Worm (Caenorhabditis elegans) whole organism, L4 larva: ENCODE data around the gene aars-1.

Source experiments
- F37D6.2 ChIP-seq: sonication (generic microtip); optimal IDR thresholded peaks from 2 replicates; lab custom pipeline; 2016; ENCODE audit warnings: mild to moderate bottlenecking, missing genetic modification characterization, missing compliant biosample characterization
- F44E2.7 ChIP-seq: fragments of 200-800 bp; sonication (Bioruptor generic); IDR thresholded peaks from 2 replicates; pipeline ENCODE4 v2.1.2; 2022; ENCODE audit warnings: missing genetic modification characterization, missing compliant biosample characterization
- F49E8.2 ChIP-seq: sonication (generic microtip); optimal IDR thresholded peaks from 2 replicates; lab custom pipeline; 2016; ENCODE audit warnings: missing compliant biosample characterization, mild to moderate bottlenecking, missing genetic modification characterization, borderline replicate concordance
- T26A8.4 ChIP-seq: fragments of 200-800 bp; sonication (Bioruptor generic); IDR thresholded peaks from 2 replicates; pipeline ENCODE4 v1.3.6; 2022; ENCODE audit warnings: missing genetic modification characterization, missing compliant biosample characterization
- Y5F2A.4 ChIP-seq: fragments of 200-800 bp; sonication (Bioruptor generic); optimal IDR thresholded peaks from 2 replicates; lab custom pipeline; 2018; ENCODE audit warnings: mild to moderate bottlenecking, missing genetic modification characterization, missing compliant biosample characterization
- aha-1 ChIP-seq: fragments of 150-350 bp; peaks from one replicate; lab custom pipeline; 2014; ENCODE audit warnings: missing biosample characterization, missing genetic modification characterization
- aly-2 ChIP-seq: sonication (generic microtip); optimal IDR thresholded peaks from 2 replicates; lab custom pipeline; 2018; ENCODE audit warnings: missing biosample characterization, missing genetic modification characterization
- ama-1 ChIP-seq: fragments of 150-350 bp; optimal IDR thresholded peaks from 2 replicates; lab custom pipeline; 2014; ENCODE audit warnings: inconsistent platforms, mixed read lengths
- ceh-32 ChIP-seq: sonication (generic microtip); optimal IDR thresholded peaks from 2 replicates; lab custom pipeline; 2016; ENCODE audit warnings: mild to moderate bottlenecking, missing genetic modification characterization, missing compliant biosample characterization; ENCODE audit not compliant: poor library complexity
- ceh-44 ChIP-seq: fragments of 200-800 bp; sonication (Bioruptor generic); IDR thresholded peaks from 2 replicates; pipeline ENCODE4 v1.3.6; 2022; ENCODE audit warnings: missing genetic modification reagents, missing genetic modification characterization, missing compliant biosample characterization
- ceh-62 ChIP-seq: sonication (generic microtip); optimal IDR thresholded peaks from 2 replicates; lab custom pipeline; 2017; ENCODE audit warnings: missing biosample characterization, missing genetic modification characterization
- cey-2 ChIP-seq: sonication (generic microtip); optimal IDR thresholded peaks from 3 replicates; lab custom pipeline; 2017; ENCODE audit warnings: missing genetic modification characterization, mild to moderate bottlenecking, missing compliant biosample characterization, antibody characterized with exemption, borderline replicate concordance; ENCODE audit not compliant: insufficient read depth
- daf-12 ChIP-seq: fragments of 150-350 bp; optimal IDR thresholded peaks from 2 replicates; lab custom pipeline; 2014; ENCODE audit warnings: missing biosample characterization, missing genetic modification reagents, missing genetic modification characterization
- daf-19 ChIP-seq: fragments of 200-800 bp; sonication (Bioruptor generic); conservative IDR thresholded peaks from 2 replicates; pipeline ENCODE4 v1.3.6; 2022; ENCODE audit warnings: missing genetic modification characterization, missing compliant biosample characterization
- daf-8 ChIP-seq: fragments of 200-800 bp; sonication (Bioruptor generic); IDR thresholded peaks from 2 replicates; pipeline ENCODE4 v1.3.6; 2022; ENCODE audit warnings: missing genetic modification characterization, missing compliant biosample characterization
- dmd-6 ChIP-seq: fragments of 200-800 bp; sonication (Bioruptor generic); IDR thresholded peaks from 2 replicates; pipeline ENCODE4 v1.3.6; 2022; ENCODE audit warnings: missing genetic modification reagents, missing genetic modification characterization, missing compliant biosample characterization
- dmd-9 ChIP-seq: fragments of 200-800 bp; sonication (Bioruptor generic); IDR thresholded peaks from 2 replicates; pipeline ENCODE4 v1.3.6; 2022; ENCODE audit warnings: missing genetic modification reagents, missing genetic modification characterization, missing compliant biosample characterization
- duxl-1 ChIP-seq: sonication (generic microtip); optimal IDR thresholded peaks from 2 replicates; lab custom pipeline; 2016; ENCODE audit warnings: mild to moderate bottlenecking, missing genetic modification characterization, moderate library complexity, missing compliant biosample characterization; ENCODE audit not compliant: poor library complexity
- egl-43 ChIP-seq: fragments of 200-800 bp; sonication (Bioruptor generic); IDR thresholded peaks from 2 replicates; pipeline ENCODE4 v1.3.6; 2022; ENCODE audit warnings: missing genetic modification reagents, missing genetic modification characterization, missing compliant biosample characterization
- fos-1 ChIP-seq: fragments of 150-350 bp; optimal IDR thresholded peaks from 2 replicates; lab custom pipeline; 2014; ENCODE audit warnings: missing biosample characterization, missing genetic modification characterization
- gei-8 ChIP-seq: fragments of 200-800 bp; sonication (Bioruptor generic); optimal IDR thresholded peaks from 2 replicates; lab custom pipeline; 2018; ENCODE audit warnings: mild to moderate bottlenecking, missing genetic modification characterization, missing compliant biosample characterization
- hif-1 ChIP-seq, 2 experiments: sonication (generic microtip); optimal IDR thresholded peaks; 2 replicates each; lab custom pipeline; 2016 to 2017; ENCODE audit warnings: missing compliant biosample characterization in 2 of 2, missing genetic modification characterization in 2 of 2, missing genetic modification reagents in 2 of 2, missing genotype in 2 of 2, mild to moderate bottlenecking in 1 of 2
- hlh-30 ChIP-seq: sonication (generic microtip); optimal IDR thresholded peaks from 2 replicates; lab custom pipeline; 2017; ENCODE audit warnings: antibody characterized with exemption, mild to moderate bottlenecking, missing genetic modification characterization, missing compliant biosample characterization; ENCODE audit not compliant: insufficient read depth
- hmg-1.1 ChIP-seq: fragments of 200-800 bp; sonication (Bioruptor generic); IDR thresholded peaks from 2 replicates; pipeline ENCODE4 v1.3.6; 2022; ENCODE audit warnings: missing genetic modification reagents, missing genetic modification characterization, missing compliant biosample characterization
- jun-1 ChIP-seq: fragments of 150-350 bp; optimal IDR thresholded peaks from 2 replicates; lab custom pipeline; 2014; ENCODE audit warnings: missing biosample characterization, missing genetic modification reagents, missing genetic modification characterization
- lin-13 ChIP-seq: fragments of 150-350 bp; optimal IDR thresholded peaks from 2 replicates; lab custom pipeline; 2014; ENCODE audit warnings: missing biosample characterization, missing genetic modification reagents, missing genetic modification characterization
- lin-29 ChIP-seq: fragments of 200-800 bp; sonication (Bioruptor generic); IDR thresholded peaks from 2 replicates; pipeline ENCODE4 v1.3.6; 2022; ENCODE audit warnings: missing genetic modification reagents, missing genetic modification characterization, missing compliant biosample characterization
- lin-38 ChIP-seq: fragments of 200-800 bp; sonication (Bioruptor generic); IDR thresholded peaks from 2 replicates; pipeline ENCODE4 v1.3.6; 2022; ENCODE audit warnings: missing genetic modification reagents, missing genetic modification characterization, missing compliant biosample characterization
- madf-5 ChIP-seq, 2 experiments: fragments of 200-800 bp; sonication (Bioruptor generic); IDR thresholded peaks; 2 replicates each; pipeline ENCODE4 v1.3.6; 2022; ENCODE audit warnings: missing compliant biosample characterization in 2 of 2, missing genetic modification characterization in 2 of 2
- mdl-1 ChIP-seq, 2 experiments: fragments of 150-350 bp in 1 of 2; sonication (generic microtip) in 1 of 2; optimal IDR thresholded peaks; 2 replicates each; lab custom pipeline; 2014 to 2017; ENCODE audit warnings: missing biosample characterization in 2 of 2, missing genetic modification characterization in 2 of 2
- mxl-3 ChIP-seq: fragments of 200-800 bp; sonication (Bioruptor generic); optimal IDR thresholded peaks from 2 replicates; lab custom pipeline; 2018; ENCODE audit warnings: mild to moderate bottlenecking, missing genetic modification characterization, missing compliant biosample characterization
- nhr-10 ChIP-seq: fragments of 150-350 bp; optimal IDR thresholded peaks from 2 replicates; lab custom pipeline; 2014; ENCODE audit warnings: missing biosample characterization, missing genetic modification characterization
- nhr-102 ChIP-seq: sonication (generic microtip); optimal IDR thresholded peaks from 2 replicates; lab custom pipeline; 2016; ENCODE audit warnings: mild to moderate bottlenecking, missing genetic modification characterization, moderate library complexity, missing compliant biosample characterization
- nhr-25 ChIP-seq: sonication (generic microtip); optimal IDR thresholded peaks from 2 replicates; lab custom pipeline; 2017; ENCODE audit warnings: missing genetic modification characterization, mild to moderate bottlenecking, missing compliant biosample characterization, antibody characterized with exemption, moderate library complexity, borderline replicate concordance; ENCODE audit not compliant: insufficient read depth
- nhr-42 ChIP-seq: fragments of 200-800 bp; sonication (Bioruptor generic); IDR thresholded peaks from 2 replicates; pipeline ENCODE4 v1.3.6; 2022; ENCODE audit warnings: missing genetic modification characterization, missing compliant biosample characterization
- nhr-48 ChIP-seq: sonication (generic microtip); optimal IDR thresholded peaks from 2 replicates; lab custom pipeline; 2016; ENCODE audit warnings: mild to moderate bottlenecking, missing genetic modification characterization, missing compliant biosample characterization
- nhr-77 ChIP-seq: fragments of 150-350 bp; optimal IDR thresholded peaks from 2 replicates; lab custom pipeline; 2014; ENCODE audit warnings: missing biosample characterization, missing genetic modification characterization
- saeg-2 ChIP-seq: fragments of 200-800 bp; sonication (Bioruptor generic); IDR thresholded peaks from 2 replicates; pipeline ENCODE4 v1.3.6; 2022; ENCODE audit warnings: missing genetic modification reagents, missing genetic modification characterization, missing compliant biosample characterization
- set-16 ChIP-seq: fragments of 200-800 bp; sonication (Bioruptor generic); IDR thresholded peaks from 2 replicates; pipeline ENCODE4 v1.3.6; 2022; ENCODE audit warnings: missing genetic modification reagents, missing genetic modification characterization, missing compliant biosample characterization
- skn-1 ChIP-seq: fragments of 150-350 bp; optimal IDR thresholded peaks from 2 replicates; lab custom pipeline; 2014; ENCODE audit warnings: missing biosample characterization, missing genetic modification characterization
- snpc-4 ChIP-seq: fragments of 150-350 bp; optimal IDR thresholded peaks from 2 replicates; lab custom pipeline; 2014; ENCODE audit warnings: missing biosample characterization, missing genetic modification characterization
- spr-3 ChIP-seq: fragments of 200-800 bp; sonication (Bioruptor generic); optimal IDR thresholded peaks from 2 replicates; lab custom pipeline; 2018; ENCODE audit warnings: mild to moderate bottlenecking, missing genetic modification characterization, missing compliant biosample characterization
- tag-97 ChIP-seq: fragments of 200-800 bp; sonication (Bioruptor generic); IDR thresholded peaks from 2 replicates; pipeline ENCODE4 v1.3.6; 2022; ENCODE audit warnings: missing genetic modification characterization, missing compliant biosample characterization
- tra-1 ChIP-seq: fragments of 200-800 bp; sonication (Bioruptor generic); IDR thresholded peaks from 2 replicates; pipeline ENCODE4 v1.3.6; 2022; ENCODE audit warnings: missing genetic modification reagents, missing genetic modification characterization, missing compliant biosample characterization
- unc-130 ChIP-seq: sonication (generic microtip); optimal IDR thresholded peaks from 2 replicates; lab custom pipeline; 2016; ENCODE audit warnings: missing genetic modification reagents, missing genetic modification characterization, missing compliant biosample characterization
- unc-39 ChIP-seq: sonication (generic microtip); optimal IDR thresholded peaks from 2 replicates; lab custom pipeline; 2017; ENCODE audit warnings: missing biosample characterization, missing genetic modification characterization
- unc-62 ChIP-seq, 3 experiments: fragments of 150-350 bp in 1 of 3; sonication (generic microtip); optimal IDR thresholded peaks in 2 of 3; peaks in 1 of 3; 1 replicate in 1 of 3; 2 replicates in 2 of 3; lab custom pipeline; 2014 to 2017; ENCODE audit warnings: missing biosample characterization in 3 of 3, missing genetic modification characterization in 3 of 3, missing genetic modification reagents in 3 of 3, missing genotype in 1 of 3
- zag-1 ChIP-seq: fragments of 150-350 bp; optimal IDR thresholded peaks from 2 replicates; lab custom pipeline; 2014; ENCODE audit warnings: missing biosample characterization, missing genetic modification characterization
- zfp-2 ChIP-seq: sonication (generic microtip); optimal IDR thresholded peaks from 2 replicates; lab custom pipeline; 2016; ENCODE audit warnings: mild to moderate bottlenecking, missing genetic modification characterization, missing compliant biosample characterization
- zip-11 ChIP-seq: fragments of 200-800 bp; sonication (Bioruptor generic); IDR thresholded peaks from 2 replicates; pipeline ENCODE4 v1.3.6; 2022; ENCODE audit warnings: missing genetic modification characterization, missing compliant biosample characterization
- ztf-7 ChIP-seq: fragments of 150-350 bp; optimal IDR thresholded peaks from 2 replicates; lab custom pipeline; 2014; ENCODE audit warnings: missing biosample characterization, missing genetic modification characterization

The aars-1 gene

ce11 chrII:11484600-11484999, 20.3 kb upstream of the aars-1 start:
- TF ChIP-seq skn-1 (tag; lab: Kevin White, UChicago): no peak
- TF ChIP-seq unc-130: peak; percentile 85
- no peak for TF ChIP-seq ceh-62
- peak; percentile 80 for TF ChIP-seq F49E8.2 (tag; lab: Kevin White, UChicago)
- TF ChIP-seq Y5F2A.4 (GFP tag; lab: Kevin White, UChicago): peak; percentile 95
- TF ChIP-seq daf-12 (tag; lab: Kevin White, UChicago): no peak
- TF ChIP-seq nhr-77: peak; percentile 64
- TF ChIP-seq duxl-1 (tag; lab: Kevin White, UChicago): peak; percentile 72
- TF ChIP-seq mxl-3 (GFP tag; lab: Kevin White, UChicago): peak; percentile 88
- TF ChIP-seq nhr-25: peak; percentile 44
- peak; percentile 34 to 86 for TF ChIP-seq mdl-1 (tag; optimal IDR thresholded peaks at IDR 0.05; lab: Kevin White, UChicago)
- TF ChIP-seq lin-13 (GFP tag; lab: Kevin White, UChicago): peak; percentile 73
- peak; percentile 84 for TF ChIP-seq nhr-42 (GFP tag; lab: Robert Waterston, UW)
- peak; percentile 98 for TF ChIP-seq aha-1
- TF ChIP-seq jun-1 (tag; lab: Kevin White, UChicago): peak; percentile 8
- TF ChIP-seq F37D6.2 (tag; lab: Kevin White, UChicago): peak; percentile 72
- peak; percentile 70 for TF ChIP-seq zfp-2 (tag; lab: Kevin White, UChicago)
- no peak for TF ChIP-seq nhr-10 (tag; lab: Kevin White, UChicago)
- no peak for TF ChIP-seq aly-2 (tag; lab: Kevin White, UChicago)
- TF ChIP-seq zag-1 (tag; lab: Kevin White, UChicago): no peak
- TF ChIP-seq daf-8 (GFP tag; lab: Robert Waterston, UW): no peak
- peak; percentile 91 for TF ChIP-seq zip-11 (GFP tag; lab: Robert Waterston, UW)
- peak; percentile 56; the same call in 1 of the 2 replicates for TF ChIP-seq set-16
- peak; percentile 72 for TF ChIP-seq dmd-6 (GFP tag; lab: Robert Waterston, UW)
- TF ChIP-seq madf-5 (GFP tag; IDR thresholded peaks at IDR 0.05; lab: Robert Waterston, UW): peak; percentile 82 to 97; a peak in 3 of 4 replicates
- TF ChIP-seq ceh-32 (tag; lab: Kevin White, UChicago): no peak
- TF ChIP-seq dmd-9 (GFP tag; lab: Robert Waterston, UW): peak; percentile 93
- TF ChIP-seq ceh-44 (GFP tag; lab: Robert Waterston, UW): peak; percentile 92; the same call in 1 of the 2 replicates
- TF ChIP-seq cey-2: peak; percentile 49
- peak; percentile 88 for TF ChIP-seq lin-38 (GFP tag; lab: Robert Waterston, UW)
- TF ChIP-seq spr-3 (GFP tag; lab: Kevin White, UChicago): peak; percentile 87
- TF ChIP-seq hif-1 (tag; optimal IDR thresholded peaks at IDR 0.05; lab: Kevin White, UChicago): peak; percentile 44 to 84
- no peak for TF ChIP-seq hlh-30 (tag; lab: Kevin White, UChicago)
- TF ChIP-seq lin-29 (GFP tag; lab: Robert Waterston, UW): peak; percentile 84
- TF ChIP-seq ama-1 (lab: Kevin White, UChicago): no peak
- no peak for TF ChIP-seq ztf-7 (tag; lab: Kevin White, UChicago)
- peak; percentile 95 for TF ChIP-seq hmg-1.1 (GFP tag; lab: Robert Waterston, UW)
- peak; percentile 76 for TF ChIP-seq nhr-48
- no peak for TF ChIP-seq tag-97 (GFP tag; lab: Robert Waterston, UW)
- no peak for TF ChIP-seq fos-1
- peak; percentile 93 for TF ChIP-seq tra-1 (GFP tag; lab: Robert Waterston, UW)
- peak; percentile 88 for TF ChIP-seq T26A8.4 (GFP tag; lab: Robert Waterston, UW)
- peak; percentile 96 for TF ChIP-seq F44E2.7 (GFP tag; lab: Robert Waterston, UW)
- TF ChIP-seq saeg-2 (GFP tag; lab: Robert Waterston, UW): peak; percentile 93
- peak; percentile 75 for TF ChIP-seq nhr-102 (tag; lab: Kevin White, UChicago)
- peak; percentile 97 for TF ChIP-seq daf-19 (GFP tag; lab: Robert Waterston, UW)
- no peak for TF ChIP-seq unc-39 (tag; lab: Kevin White, UChicago)
- TF ChIP-seq gei-8: peak; percentile 84
- no peak for TF ChIP-seq snpc-4
- peak in 1 of 2 experiments; percentile 37 for TF ChIP-seq unc-62 (GFP tag; optimal IDR thresholded peaks at IDR 0.05 in 1 of 2; lab: Kevin White, UChicago)
- no peak for TF ChIP-seq unc-62 (tag; optimal IDR thresholded peaks at IDR 0.05; lab: Kevin White, UChicago)
- TF ChIP-seq egl-43: peak; percentile 99
